Fruit fly (Drosophila melanogaster) whole organism, adult: ENCODE results near the gene PK1-R.

Source experiments
- CG1620 ChIP-seq: fragments of 200-800 bp; sonication (Bioruptor generic); optimal IDR thresholded peaks from 2 replicates; lab custom pipeline; 2016; ENCODE audit warnings: missing biosample characterization, missing genetic modification characterization
- tj ChIP-seq: fragments of 200-800 bp; sonication (Bioruptor generic); optimal IDR thresholded peaks from 3 replicates; lab custom pipeline; 2017; ENCODE audit warnings: missing biosample characterization, mild to moderate bottlenecking, missing genetic modification characterization, moderate library complexity
- toe ChIP-seq: fragments of 200-800 bp; sonication (Bioruptor generic); optimal IDR thresholded peaks from 2 replicates; lab custom pipeline; 2016; ENCODE audit warnings: missing biosample characterization, missing genetic modification characterization

DNA sequence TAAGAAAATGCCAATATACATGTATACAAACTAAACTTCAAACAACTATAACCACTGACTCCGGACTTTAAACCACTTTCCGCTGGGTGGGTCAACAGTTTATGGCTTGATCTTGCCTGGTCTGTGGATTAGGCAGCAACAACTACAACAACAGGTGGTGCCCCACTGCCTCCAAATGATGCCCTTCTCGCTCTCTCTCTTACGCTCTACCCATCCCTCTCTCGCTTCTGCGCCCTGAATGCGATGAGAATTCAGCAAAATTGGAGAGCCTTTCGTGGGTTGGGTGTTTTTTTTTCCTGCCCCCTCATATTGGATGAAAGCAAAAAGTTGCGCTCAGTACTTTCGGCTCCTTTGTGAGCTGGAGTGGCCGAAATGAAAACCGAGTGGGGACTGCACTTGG is 38.0 kb upstream of the PK1-R start:
- TF ChIP-seq toe (GFP tag; lab: Kevin White, UChicago) (no peak), CG1620 (GFP tag; lab: Kevin White, UChicago) (no peak), tj (GFP tag; lab: Kevin White, UChicago) (no peak)
